Worm (Caenorhabditis elegans) whole organism, L4 larva: Measurements from ENCODE around the gene F57G4.10.

ENCODE experiments used
- D1046.2 ChIP-seq: fragments of 200-800 bp; sonication (Bioruptor generic); IDR thresholded peaks from 2 replicates; pipeline ENCODE4 v1.3.6; 2022; ENCODE audit warnings: missing genetic modification characterization, missing compliant biosample characterization
- F26F4.8 ChIP-seq: fragments of 200-800 bp; sonication (Bioruptor generic); conservative IDR thresholded peaks from 2 replicates; pipeline ENCODE4 v1.3.6; 2022; ENCODE audit warnings: missing genetic modification characterization, missing compliant biosample characterization
- F37D6.2 ChIP-seq: sonication (generic microtip); optimal IDR thresholded peaks from 2 replicates; lab custom pipeline; 2016; ENCODE audit warnings: mild to moderate bottlenecking, missing genetic modification characterization, missing compliant biosample characterization
- R02D3.7 ChIP-seq: fragments of 150-350 bp; sonication (generic microtip); optimal IDR thresholded peaks from 3 replicates; lab custom pipeline; 2014; ENCODE audit warnings: missing biosample characterization, missing genetic modification characterization
- T20F7.1 ChIP-seq: fragments of 200-800 bp; sonication (Bioruptor generic); optimal IDR thresholded peaks from 2 replicates; lab custom pipeline; 2018; ENCODE audit warnings: mild to moderate bottlenecking, missing genetic modification characterization, missing compliant biosample characterization
- ZK337.2 ChIP-seq: fragments of 200-800 bp; sonication (Bioruptor generic); IDR thresholded peaks from 2 replicates; pipeline ENCODE4 v1.3.6; 2022; ENCODE audit warnings: missing genetic modification reagents, missing genetic modification characterization, missing compliant biosample characterization
- aha-1 ChIP-seq: fragments of 150-350 bp; peaks from one replicate; lab custom pipeline; 2014; ENCODE audit warnings: missing biosample characterization, missing genetic modification characterization
- ama-1 ChIP-seq: fragments of 150-350 bp; optimal IDR thresholded peaks from 2 replicates; lab custom pipeline; 2014; ENCODE audit warnings: inconsistent platforms, mixed read lengths
- arid-1 ChIP-seq: fragments of 200-800 bp; sonication (Bioruptor generic); conservative IDR thresholded peaks from 2 replicates; pipeline ENCODE4 v1.3.6; 2022; ENCODE audit warnings: missing genetic modification reagents, missing genetic modification characterization, missing compliant biosample characterization
- ceh-28 ChIP-seq: fragments of 150-350 bp; optimal IDR thresholded peaks from 2 replicates; lab custom pipeline; 2014; ENCODE audit warnings: missing biosample characterization, missing genetic modification reagents, missing genetic modification characterization
- ceh-32 ChIP-seq: sonication (generic microtip); optimal IDR thresholded peaks from 2 replicates; lab custom pipeline; 2016; ENCODE audit warnings: mild to moderate bottlenecking, missing genetic modification characterization, missing compliant biosample characterization; ENCODE audit not compliant: poor library complexity
- cey-2 ChIP-seq: sonication (generic microtip); optimal IDR thresholded peaks from 3 replicates; lab custom pipeline; 2017; ENCODE audit warnings: missing genetic modification characterization, mild to moderate bottlenecking, missing compliant biosample characterization, antibody characterized with exemption, borderline replicate concordance; ENCODE audit not compliant: insufficient read depth
- daf-16 ChIP-seq, 3 experiments: sonication (generic microtip); optimal IDR thresholded peaks; 2 replicates each; lab custom pipeline; 2016 to 2017; ENCODE audit warnings: missing genetic modification characterization in 3 of 3, missing genetic modification reagents in 3 of 3, mild to moderate bottlenecking in 2 of 3, missing compliant biosample characterization in 2 of 3, missing biosample characterization in 1 of 3, moderate library complexity in 1 of 3
- daf-19 ChIP-seq: fragments of 200-800 bp; sonication (Bioruptor generic); conservative IDR thresholded peaks from 2 replicates; pipeline ENCODE4 v1.3.6; 2022; ENCODE audit warnings: missing genetic modification characterization, missing compliant biosample characterization
- daf-8 ChIP-seq: fragments of 200-800 bp; sonication (Bioruptor generic); IDR thresholded peaks from 2 replicates; pipeline ENCODE4 v1.3.6; 2022; ENCODE audit warnings: missing genetic modification characterization, missing compliant biosample characterization
- dmd-6 ChIP-seq: fragments of 200-800 bp; sonication (Bioruptor generic); IDR thresholded peaks from 2 replicates; pipeline ENCODE4 v1.3.6; 2022; ENCODE audit warnings: missing genetic modification reagents, missing genetic modification characterization, missing compliant biosample characterization
- dmd-8 ChIP-seq: fragments of 200-800 bp; sonication (Bioruptor generic); IDR thresholded peaks from 2 replicates; pipeline ENCODE4 v1.3.6; 2022; ENCODE audit warnings: missing genetic modification characterization, missing compliant biosample characterization
- dmd-9 ChIP-seq: fragments of 200-800 bp; sonication (Bioruptor generic); IDR thresholded peaks from 2 replicates; pipeline ENCODE4 v1.3.6; 2022; ENCODE audit warnings: missing genetic modification reagents, missing genetic modification characterization, missing compliant biosample characterization
- fos-1 ChIP-seq: fragments of 150-350 bp; optimal IDR thresholded peaks from 2 replicates; lab custom pipeline; 2014; ENCODE audit warnings: missing biosample characterization, missing genetic modification characterization
- gei-8 ChIP-seq: fragments of 200-800 bp; sonication (Bioruptor generic); optimal IDR thresholded peaks from 2 replicates; lab custom pipeline; 2018; ENCODE audit warnings: mild to moderate bottlenecking, missing genetic modification characterization, missing compliant biosample characterization
- hif-1 ChIP-seq, 2 experiments: sonication (generic microtip); optimal IDR thresholded peaks; 2 replicates each; lab custom pipeline; 2016 to 2017; ENCODE audit warnings: missing compliant biosample characterization in 2 of 2, missing genetic modification characterization in 2 of 2, missing genetic modification reagents in 2 of 2, missing genotype in 2 of 2, mild to moderate bottlenecking in 1 of 2
- hlh-11 ChIP-seq: fragments of 200-800 bp; sonication (Bioruptor generic); optimal IDR thresholded peaks from 2 replicates; lab custom pipeline; 2018; ENCODE audit warnings: mild to moderate bottlenecking, missing genetic modification characterization, missing compliant biosample characterization
- hlh-30 ChIP-seq: sonication (generic microtip); optimal IDR thresholded peaks from 2 replicates; lab custom pipeline; 2017; ENCODE audit warnings: antibody characterized with exemption, mild to moderate bottlenecking, missing genetic modification characterization, missing compliant biosample characterization; ENCODE audit not compliant: insufficient read depth
- hmg-1.1 ChIP-seq: fragments of 200-800 bp; sonication (Bioruptor generic); IDR thresholded peaks from 2 replicates; pipeline ENCODE4 v1.3.6; 2022; ENCODE audit warnings: missing genetic modification reagents, missing genetic modification characterization, missing compliant biosample characterization
- jun-1 ChIP-seq: fragments of 150-350 bp; optimal IDR thresholded peaks from 2 replicates; lab custom pipeline; 2014; ENCODE audit warnings: missing biosample characterization, missing genetic modification reagents, missing genetic modification characterization
- lin-1 ChIP-seq: fragments of 200-800 bp; sonication (Bioruptor generic); IDR thresholded peaks from 2 replicates; pipeline ENCODE4 v1.3.6; 2022; ENCODE audit warnings: missing genetic modification reagents, missing genetic modification characterization, missing compliant biosample characterization
- lin-13 ChIP-seq: fragments of 150-350 bp; optimal IDR thresholded peaks from 2 replicates; lab custom pipeline; 2014; ENCODE audit warnings: missing biosample characterization, missing genetic modification reagents, missing genetic modification characterization
- lin-15B ChIP-seq: fragments of 150-350 bp; sonication (generic microtip); optimal IDR thresholded peaks from 3 replicates; lab custom pipeline; 2014; ENCODE audit warnings: missing biosample characterization, missing genetic modification characterization
- lin-38 ChIP-seq: fragments of 200-800 bp; sonication (Bioruptor generic); IDR thresholded peaks from 2 replicates; pipeline ENCODE4 v1.3.6; 2022; ENCODE audit warnings: missing genetic modification reagents, missing genetic modification characterization, missing compliant biosample characterization
- lin-39 ChIP-seq: fragments of 150-350 bp; optimal IDR thresholded peaks from 2 replicates; lab custom pipeline; 2014; ENCODE audit warnings: missing biosample characterization, missing genetic modification reagents, missing genetic modification characterization
- mdl-1 ChIP-seq, 2 experiments: fragments of 150-350 bp in 1 of 2; sonication (generic microtip) in 1 of 2; optimal IDR thresholded peaks; 2 replicates each; lab custom pipeline; 2014 to 2017; ENCODE audit warnings: missing biosample characterization in 2 of 2, missing genetic modification characterization in 2 of 2
- mep-1 ChIP-seq: fragments of 150-350 bp; sonication (generic microtip); optimal IDR thresholded peaks from 3 replicates; lab custom pipeline; 2014; ENCODE audit warnings: missing biosample characterization, missing genetic modification characterization
- mxl-2 ChIP-seq: fragments of 200-800 bp; sonication (Bioruptor generic); conservative IDR thresholded peaks from 2 replicates; pipeline ENCODE4 v1.3.6; 2022; ENCODE audit warnings: missing genetic modification reagents, missing genetic modification characterization, missing compliant biosample characterization
- mxl-3 ChIP-seq: fragments of 200-800 bp; sonication (Bioruptor generic); optimal IDR thresholded peaks from 2 replicates; lab custom pipeline; 2018; ENCODE audit warnings: mild to moderate bottlenecking, missing genetic modification characterization, missing compliant biosample characterization
- nhr-11 ChIP-seq: fragments of 150-350 bp; optimal IDR thresholded peaks from 2 replicates; lab custom pipeline; 2014; ENCODE audit warnings: missing biosample characterization, missing genetic modification characterization
- nhr-237 ChIP-seq: sonication (generic microtip); optimal IDR thresholded peaks from 2 replicates; lab custom pipeline; 2017; ENCODE audit warnings: missing biosample characterization, missing genetic modification characterization
- nhr-28 ChIP-seq: fragments of 150-350 bp; optimal IDR thresholded peaks from 2 replicates; lab custom pipeline; 2014; ENCODE audit warnings: missing biosample characterization, missing genetic modification characterization
- nhr-76 ChIP-seq: fragments of 150-350 bp; optimal IDR thresholded peaks from 2 replicates; lab custom pipeline; 2014; ENCODE audit warnings: missing biosample characterization, missing genetic modification characterization
- pha-4 ChIP-seq, 2 experiments: fragments of 150-350 bp in 1 of 2; fragments of 200-800 bp in 1 of 2; sonication (Bioruptor generic) in 1 of 2; IDR thresholded peaks in 1 of 2; optimal IDR thresholded peaks in 1 of 2; 2 replicates each; pipeline versions ENCODE4 v1.3.6 to Lab custom; 2014 to 2022; ENCODE audit warnings: missing genetic modification characterization in 2 of 2, missing genetic modification reagents in 2 of 2, missing biosample characterization in 1 of 2, missing compliant biosample characterization in 1 of 2
- php-3 ChIP-seq: fragments of 200-800 bp; sonication (Bioruptor generic); IDR thresholded peaks from 2 replicates; pipeline ENCODE4 v1.3.6; 2022; ENCODE audit warnings: missing genetic modification reagents, missing genetic modification characterization, missing compliant biosample characterization
- pqm-1 ChIP-seq: sonication (generic microtip); optimal IDR thresholded peaks from 2 replicates; lab custom pipeline; 2017; ENCODE audit warnings: missing biosample characterization, missing genetic modification characterization
- rbr-2 ChIP-seq: sonication (generic microtip); optimal IDR thresholded peaks from 2 replicates; lab custom pipeline; 2016; ENCODE audit warnings: missing genotype, missing genetic modification characterization, missing compliant biosample characterization
- saeg-2 ChIP-seq: fragments of 200-800 bp; sonication (Bioruptor generic); IDR thresholded peaks from 2 replicates; pipeline ENCODE4 v1.3.6; 2022; ENCODE audit warnings: missing genetic modification reagents, missing genetic modification characterization, missing compliant biosample characterization
- set-16 ChIP-seq: fragments of 200-800 bp; sonication (Bioruptor generic); IDR thresholded peaks from 2 replicates; pipeline ENCODE4 v1.3.6; 2022; ENCODE audit warnings: missing genetic modification reagents, missing genetic modification characterization, missing compliant biosample characterization
- skn-1 ChIP-seq: fragments of 150-350 bp; optimal IDR thresholded peaks from 2 replicates; lab custom pipeline; 2014; ENCODE audit warnings: missing biosample characterization, missing genetic modification characterization
- spr-3 ChIP-seq: fragments of 200-800 bp; sonication (Bioruptor generic); optimal IDR thresholded peaks from 2 replicates; lab custom pipeline; 2018; ENCODE audit warnings: mild to moderate bottlenecking, missing genetic modification characterization, missing compliant biosample characterization
- tra-1 ChIP-seq: fragments of 200-800 bp; sonication (Bioruptor generic); IDR thresholded peaks from 2 replicates; pipeline ENCODE4 v1.3.6; 2022; ENCODE audit warnings: missing genetic modification reagents, missing genetic modification characterization, missing compliant biosample characterization
- unc-39 ChIP-seq: sonication (generic microtip); optimal IDR thresholded peaks from 2 replicates; lab custom pipeline; 2017; ENCODE audit warnings: missing biosample characterization, missing genetic modification characterization
- vab-7 ChIP-seq: fragments of 200-800 bp; sonication (Bioruptor generic); IDR thresholded peaks from 2 replicates; pipeline ENCODE4 v1.3.6; 2022; ENCODE audit warnings: missing genetic modification reagents, missing genetic modification characterization, missing compliant biosample characterization
- ztf-7 ChIP-seq: fragments of 150-350 bp; optimal IDR thresholded peaks from 2 replicates; lab custom pipeline; 2014; ENCODE audit warnings: missing biosample characterization, missing genetic modification characterization

F57G4.10 gene

ce11 chrV:17659228-17659627, 30.6 kb downstream of the F57G4.10 start, which contains the start of gene fbxa-108 (continued):
- TF ChIP-seq pha-4 (GFP tag; IDR thresholded peaks at IDR 0.05; lab: Robert Waterston, UW) (no peak; the same call in 1 of the 2 replicates), pha-4 (tag; optimal IDR thresholded peaks at IDR 0.05; lab: Kevin White, UChicago) (no peak), cey-2 (tag; lab: Kevin White, UChicago) (peak; percentile 40), nhr-28 (tag; lab: Kevin White, UChicago) (peak; percentile 94), hlh-30 (tag; lab: Kevin White, UChicago) (peak; percentile 46), dmd-9 (GFP tag; lab: Robert Waterston, UW) (no peak), lin-1 (GFP tag; lab: Robert Waterston, UW) (peak; percentile 75), ceh-28 (no peak), ceh-32 (no peak), D1046.2 (GFP tag; lab: Robert Waterston, UW) (no peak), lin-15B (tag; lab: Kevin White, UChicago) (no peak), mxl-3 (GFP tag; lab: Kevin White, UChicago) (peak; percentile 21), ama-1 (no peak), saeg-2 (no peak), rbr-2 (tag; lab: Kevin White, UChicago) (no peak), fos-1 (tag; lab: Kevin White, UChicago) (no peak), lin-38 (GFP tag; lab: Robert Waterston, UW) (no peak), nhr-11 (tag; lab: Kevin White, UChicago) (no peak), hmg-1.1 (GFP tag; lab: Robert Waterston, UW) (no peak), mxl-2 (GFP tag; lab: Robert Waterston, UW) (peak; percentile 87), lin-13 (GFP tag; lab: Kevin White, UChicago) (peak; percentile 16), hif-1 (tag; optimal IDR thresholded peaks at IDR 0.05; lab: Kevin White, UChicago) (peak; percentile 7 to 45)

- TF ChIP-seq ztf-7 (tag; lab: Kevin White, UChicago) (no peak), unc-39 (tag; lab: Kevin White, UChicago) (no peak), dmd-8 (GFP tag; lab: Robert Waterston, UW) (no peak), F26F4.8 (GFP tag; lab: Robert Waterston, UW) (no peak), aha-1 (tag; lab: Kevin White, UChicago) (peak; percentile 19), vab-7 (GFP tag; lab: Robert Waterston, UW) (no peak), daf-8 (no peak), mep-1 (tag; lab: Kevin White, UChicago) (no peak), ZK337.2 (no peak), arid-1 (GFP tag; lab: Robert Waterston, UW) (no peak), skn-1 (tag; lab: Kevin White, UChicago) (no peak), nhr-237 (no peak), spr-3 (GFP tag; lab: Kevin White, UChicago) (no peak), jun-1 (tag; lab: Kevin White, UChicago) (no peak), nhr-76 (no peak), gei-8 (GFP tag; lab: Kevin White, UChicago) (no peak), set-16 (GFP tag; lab: Robert Waterston, UW) (peak; percentile 66)
Measured at ce11 chrV:17660003-17660402, 31.3 kb downstream of the F57G4.10 start, which contains the start of gene dgat-2. Gene dgat-2 (plus strand): TSS chrV:17660303.

- TF ChIP-seq dmd-6 (GFP tag; lab: Robert Waterston, UW) (peak; percentile 86), daf-19 (GFP tag; lab: Robert Waterston, UW) (no peak), F37D6.2 (tag; lab: Kevin White, UChicago) (no peak), tra-1 (GFP tag; lab: Robert Waterston, UW) (0 out of 2 replicates have a peak, but pooled peaks have one; percentile 34), pqm-1 (tag; lab: Kevin White, UChicago) (peak; percentile 82), mdl-1 (tag; optimal IDR thresholded peaks at IDR 0.05; lab: Kevin White, UChicago) (no peak), nhr-28 (tag; lab: Kevin White, UChicago) (peak; percentile 58), R02D3.7 (no peak), T20F7.1 (GFP tag; lab: Kevin White, UChicago) (no peak), lin-39 (tag; lab: Kevin White, UChicago) (no peak), aha-1 (tag; lab: Kevin White, UChicago) (peak; percentile 40), daf-16 (GFP tag; optimal IDR thresholded peaks at IDR 0.05; lab: Kevin White, UChicago) (no peak), daf-16 (tag; optimal IDR thresholded peaks at IDR 0.05; lab: Kevin White, UChicago) (peak; percentile 92), php-3 (GFP tag; lab: Robert Waterston, UW) (peak; percentile 65; the same call in 1 of the 2 replicates), hlh-11 (tag; lab: Kevin White, UChicago) (peak; percentile 57)
Measured at ce11 chrV:17662260-17662659, 33.6 kb downstream of the F57G4.10 start.
